Worm (Caenorhabditis elegans) whole organism, L2 larva: ENCODE measurements around the gene mpk-1.

ENCODE experiments used
- C34F6.9 ChIP-seq: fragments of 150-350 bp; optimal IDR thresholded peaks from 2 replicates; lab custom pipeline; 2014; ENCODE audit warnings: missing biosample characterization, missing genetic modification characterization
- F13H6.1 ChIP-seq: sonication (generic microtip); optimal IDR thresholded peaks from 2 replicates; lab custom pipeline; 2016; ENCODE audit warnings: missing genetic modification characterization, missing compliant biosample characterization
- R02D3.7 ChIP-seq: fragments of 150-350 bp; optimal IDR thresholded peaks from 2 replicates; lab custom pipeline; 2014; ENCODE audit warnings: missing biosample characterization, missing genetic modification characterization
- Y55F3AM.14 ChIP-seq: fragments of 200-800 bp; sonication (Bioruptor generic); optimal IDR thresholded peaks from 2 replicates; lab custom pipeline; 2018; ENCODE audit warnings: mild to moderate bottlenecking, missing genetic modification characterization, missing compliant biosample characterization
- ZK546.5 ChIP-seq: sonication (generic microtip); optimal IDR thresholded peaks from 2 replicates; lab custom pipeline; 2017; ENCODE audit warnings: missing biosample characterization, missing genetic modification characterization
- aly-2 ChIP-seq: fragments of 150-350 bp; optimal IDR thresholded peaks from 2 replicates; lab custom pipeline; 2014; ENCODE audit warnings: missing biosample characterization, missing genetic modification characterization
- ama-1 ChIP-seq: fragments of 150-350 bp; optimal IDR thresholded peaks from 2 replicates; lab custom pipeline; 2018; ENCODE audit warnings: inconsistent platforms
- blmp-1 ChIP-seq: sonication (generic microtip); optimal IDR thresholded peaks from 2 replicates; lab custom pipeline; 2017; ENCODE audit warnings: missing genetic modification characterization, mild to moderate bottlenecking, missing compliant biosample characterization, antibody characterized with exemption, moderate library complexity; ENCODE audit not compliant: insufficient read depth
- ceh-16 ChIP-seq: fragments of 150-350 bp; optimal IDR thresholded peaks from 2 replicates; lab custom pipeline; 2014; ENCODE audit warnings: missing biosample characterization, missing genetic modification characterization
- dmd-4 ChIP-seq: sonication (generic microtip); optimal IDR thresholded peaks from 2 replicates; lab custom pipeline; 2017; ENCODE audit warnings: missing biosample characterization, missing genetic modification characterization
- egl-27 ChIP-seq: sonication (generic microtip); optimal IDR thresholded peaks from 3 replicates; lab custom pipeline; 2017; ENCODE audit warnings: missing biosample characterization, missing genetic modification reagents, missing genetic modification characterization
- elt-1 ChIP-seq: fragments of 150-350 bp; optimal IDR thresholded peaks from 2 replicates; lab custom pipeline; 2014; ENCODE audit warnings: missing biosample characterization, missing genetic modification characterization
- elt-3 ChIP-seq: sonication (generic microtip); optimal IDR thresholded peaks from 2 replicates; lab custom pipeline; 2017; ENCODE audit warnings: missing biosample characterization, missing genetic modification characterization
- fos-1 ChIP-seq: fragments of 150-350 bp; optimal IDR thresholded peaks from 2 replicates; lab custom pipeline; 2014; ENCODE audit warnings: missing biosample characterization, missing genetic modification characterization
- gmeb-1 ChIP-seq: fragments of 150-350 bp; optimal IDR thresholded peaks from 2 replicates; lab custom pipeline; 2014; ENCODE audit warnings: missing biosample characterization, missing genetic modification characterization
- lin-11 ChIP-seq: fragments of 150-350 bp; sonication (generic microtip); optimal IDR thresholded peaks from 2 replicates; lab custom pipeline; 2014; ENCODE audit warnings: missing biosample characterization, missing genetic modification characterization, inconsistent platforms, mixed read lengths
- lin-13 ChIP-seq: fragments of 150-350 bp; optimal IDR thresholded peaks from 2 replicates; lab custom pipeline; 2014; ENCODE audit warnings: missing biosample characterization, missing genetic modification reagents, missing genetic modification characterization
- lin-39 ChIP-seq: fragments of 150-350 bp; optimal IDR thresholded peaks from 2 replicates; lab custom pipeline; 2014; ENCODE audit warnings: missing biosample characterization, missing genetic modification reagents, missing genetic modification characterization
- lsy-2 ChIP-seq, 2 experiments: fragments of 150-350 bp in 1 of 2; sonication (generic microtip) in 1 of 2; optimal IDR thresholded peaks; 2 replicates each; lab custom pipeline; 2014 to 2017; ENCODE audit warnings: missing biosample characterization in 2 of 2, missing genetic modification characterization in 2 of 2
- mab-5 ChIP-seq: fragments of 150-350 bp; optimal IDR thresholded peaks from 2 replicates; lab custom pipeline; 2014; ENCODE audit warnings: missing biosample characterization, missing genetic modification characterization
- mbf-1 ChIP-seq: sonication (generic microtip); optimal IDR thresholded peaks from 2 replicates; lab custom pipeline; 2017; ENCODE audit warnings: missing biosample characterization, missing genetic modification characterization
- mdl-1 ChIP-seq, 2 experiments: fragments of 150-350 bp in 1 of 2; sonication (generic microtip) in 1 of 2; optimal IDR thresholded peaks; 2 replicates each; lab custom pipeline; 2017; ENCODE audit warnings: missing biosample characterization in 2 of 2, missing genetic modification characterization in 2 of 2
- nhr-10 ChIP-seq: sonication (generic microtip); optimal IDR thresholded peaks from 2 replicates; lab custom pipeline; 2017; ENCODE audit warnings: missing biosample characterization, missing genetic modification characterization
- nhr-11 ChIP-seq: fragments of 150-350 bp; optimal IDR thresholded peaks from 2 replicates; lab custom pipeline; 2014; ENCODE audit warnings: missing biosample characterization, missing genetic modification characterization
- nhr-12 ChIP-seq: fragments of 150-350 bp; optimal IDR thresholded peaks from 2 replicates; lab custom pipeline; 2014; ENCODE audit warnings: missing biosample characterization, missing genetic modification characterization
- nhr-129 ChIP-seq: fragments of 150-350 bp; optimal IDR thresholded peaks from 2 replicates; lab custom pipeline; 2014; ENCODE audit warnings: missing biosample characterization, missing genetic modification characterization
- nhr-21 ChIP-seq: fragments of 150-350 bp; optimal IDR thresholded peaks from 2 replicates; lab custom pipeline; 2014; ENCODE audit warnings: missing biosample characterization, missing genetic modification characterization
- nhr-23 ChIP-seq: fragments of 150-350 bp; optimal IDR thresholded peaks from 2 replicates; lab custom pipeline; 2014; ENCODE audit warnings: missing biosample characterization, missing genetic modification reagents, missing genetic modification characterization
- nhr-237 ChIP-seq: fragments of 150-350 bp; optimal IDR thresholded peaks from 2 replicates; lab custom pipeline; 2014; ENCODE audit warnings: missing biosample characterization, missing genetic modification characterization
- nhr-25 ChIP-seq: fragments of 150-350 bp; sonication (generic microtip); optimal IDR thresholded peaks from 3 replicates; lab custom pipeline; 2014; ENCODE audit warnings: missing biosample characterization, missing genetic modification characterization
- nhr-6 ChIP-seq: fragments of 150-350 bp; optimal IDR thresholded peaks from 2 replicates; lab custom pipeline; 2014; ENCODE audit warnings: missing biosample characterization, missing genetic modification characterization
- nhr-77 ChIP-seq: fragments of 150-350 bp; optimal IDR thresholded peaks from 2 replicates; lab custom pipeline; 2014; ENCODE audit warnings: missing biosample characterization, missing genetic modification characterization
- sem-4 ChIP-seq: fragments of 150-350 bp; optimal IDR thresholded peaks from 2 replicates; lab custom pipeline; 2014; ENCODE audit warnings: missing biosample characterization, missing genetic modification reagents, missing genetic modification characterization
- skn-1 ChIP-seq: sonication (generic microtip); optimal IDR thresholded peaks from 2 replicates; lab custom pipeline; 2017; ENCODE audit warnings: missing biosample characterization, missing genetic modification characterization
- sma-3 ChIP-seq: sonication (generic microtip); optimal IDR thresholded peaks from 2 replicates; lab custom pipeline; 2016; ENCODE audit warnings: missing genetic modification reagents, missing genetic modification characterization, missing compliant biosample characterization
- sma-9 ChIP-seq, 2 experiments: fragments of 150-350 bp in 1 of 2; sonication (generic microtip) in 1 of 2; optimal IDR thresholded peaks; 2 replicates each; lab custom pipeline; 2014 to 2016; ENCODE audit warnings: missing genetic modification characterization in 2 of 2, mild to moderate bottlenecking in 1 of 2, missing biosample characterization in 1 of 2, missing compliant biosample characterization in 1 of 2, missing genetic modification reagents in 1 of 2, moderate library complexity in 1 of 2
- snpc-4 ChIP-seq: fragments of 150-350 bp; optimal IDR thresholded peaks from 2 replicates; lab custom pipeline; 2014; ENCODE audit warnings: missing biosample characterization, missing genetic modification characterization
- unc-39 ChIP-seq: fragments of 150-350 bp; optimal IDR thresholded peaks from 2 replicates; lab custom pipeline; 2014; ENCODE audit warnings: missing biosample characterization, missing genetic modification characterization
- unc-55 ChIP-seq: fragments of 150-350 bp; sonication (generic microtip); optimal IDR thresholded peaks from 3 replicates; lab custom pipeline; 2014; ENCODE audit warnings: missing biosample characterization, missing genetic modification reagents, missing genetic modification characterization
- unc-62 ChIP-seq: fragments of 150-350 bp; optimal IDR thresholded peaks from 2 replicates; lab custom pipeline; 2014; ENCODE audit warnings: missing biosample characterization, missing genetic modification reagents, missing genetic modification characterization
- ztf-1 ChIP-seq: fragments of 200-800 bp; sonication (Bioruptor generic); conservative IDR thresholded peaks from 2 replicates; pipeline ENCODE4 v1.3.6; 2022; ENCODE audit warnings: missing genetic modification characterization, missing compliant biosample characterization
- ztf-11 ChIP-seq: sonication (generic microtip); optimal IDR thresholded peaks from 2 replicates; lab custom pipeline; 2017; ENCODE audit warnings: missing biosample characterization, missing genetic modification characterization
- ztf-4 ChIP-seq: fragments of 150-350 bp; optimal IDR thresholded peaks from 2 replicates; lab custom pipeline; 2014; ENCODE audit warnings: missing biosample characterization, missing genetic modification characterization

Gene mpk-1

DNA sequence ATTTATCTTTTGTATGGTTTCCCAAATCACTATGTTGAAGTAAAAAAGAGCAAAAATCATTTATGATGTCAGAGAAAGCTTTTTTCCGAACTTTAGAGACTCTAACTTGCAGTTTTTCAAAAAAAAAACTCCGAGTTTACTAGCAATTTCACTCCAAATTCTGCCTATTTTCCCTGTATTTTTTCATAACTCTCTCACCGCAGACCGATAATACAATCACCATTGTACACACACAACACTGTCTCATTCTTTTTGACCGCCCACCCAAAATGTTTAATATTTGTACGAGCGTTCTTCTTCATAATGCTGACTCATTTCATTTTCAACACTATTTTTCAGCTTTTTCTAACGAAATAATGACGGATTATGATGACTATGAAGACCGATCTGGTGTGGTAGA is 933 bp upstream of the mpk-1 start, which contains the start of gene F43C1.5:
Gene F43C1.5, plus strand, starts transcription at position 301 of the 400 bp plus-strand sequence.
- TF ChIP-seq elt-3 (tag; lab: Kevin White, UChicago): no peak
- TF ChIP-seq nhr-10 (tag; lab: Kevin White, UChicago): no peak
- no peak for TF ChIP-seq aly-2 (tag; lab: Kevin White, UChicago)
- TF ChIP-seq dmd-4: no peak
- TF ChIP-seq egl-27 (tag; lab: Kevin White, UChicago): no peak
- TF ChIP-seq lin-13 (GFP tag; lab: Kevin White, UChicago): no peak
- no peak for TF ChIP-seq mab-5
- TF ChIP-seq, all 48 proteins: peak for 0

DNA sequence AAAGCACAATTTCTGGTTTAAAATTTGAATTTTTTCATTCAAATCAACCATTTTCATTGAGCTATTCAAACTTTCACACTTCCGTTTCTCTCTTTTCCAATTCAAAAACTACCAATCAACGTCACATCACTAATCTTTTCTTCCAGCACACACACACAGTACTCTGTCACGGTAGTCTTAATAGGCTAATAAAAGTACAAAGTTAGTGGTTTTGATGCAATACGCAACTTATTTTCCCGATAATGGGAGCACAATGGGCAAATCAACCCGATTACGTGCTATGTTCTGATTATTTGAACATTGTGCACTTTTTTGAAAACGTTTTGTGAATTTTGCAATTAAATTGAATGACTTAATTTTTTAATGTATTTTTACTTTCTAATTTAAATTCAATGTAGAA is 545 bp downstream of the mpk-1 start:
- TF ChIP-seq egl-27 (tag; lab: Kevin White, UChicago) (no peak), F13H6.1 (tag; lab: Kevin White, UChicago) (no peak), ama-1 (lab: Kevin White, UChicago) (no peak), lin-39 (no peak), fos-1 (tag; lab: Kevin White, UChicago) (peak; percentile 80), mbf-1 (tag; lab: Kevin White, UChicago) (no peak), Y55F3AM.14 (GFP tag; lab: Kevin White, UChicago) (no peak)

DNA sequence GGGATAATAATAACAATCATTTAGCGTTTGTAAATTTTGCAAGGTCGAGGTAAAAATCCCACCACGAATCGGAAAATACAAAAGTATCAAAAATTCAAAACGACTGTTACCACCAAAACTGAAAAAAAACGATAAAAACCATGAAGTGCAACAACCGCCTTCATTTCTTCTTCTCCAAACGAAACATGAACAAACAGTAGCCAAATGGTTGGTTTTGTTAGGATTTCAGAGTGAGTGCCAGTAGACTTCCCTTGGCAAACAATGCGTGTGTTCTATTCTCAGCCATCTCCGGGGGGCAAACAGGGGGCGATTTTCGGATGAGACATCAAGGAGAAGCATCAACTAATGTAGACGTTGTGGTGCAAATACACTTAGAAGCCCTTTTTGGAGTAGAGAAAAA is 3.2 kb downstream of the mpk-1 start:
- no peak for TF ChIP-seq mbf-1 (tag; lab: Kevin White, UChicago)
- no peak for TF ChIP-seq unc-39
- TF ChIP-seq unc-62 (GFP tag; lab: Kevin White, UChicago): no peak
- no peak for TF ChIP-seq Y55F3AM.14 (GFP tag; lab: Kevin White, UChicago)
- TF ChIP-seq nhr-129 (tag; lab: Kevin White, UChicago): no peak
- TF ChIP-seq lsy-2 (tag; optimal IDR thresholded peaks at IDR 0.05; lab: Kevin White, UChicago): no peak
- TF ChIP-seq nhr-23: no peak
- TF ChIP-seq nhr-11 (tag; lab: Kevin White, UChicago): no peak
- no peak for TF ChIP-seq ama-1 (lab: Kevin White, UChicago)
- no peak for TF ChIP-seq lin-39
- TF ChIP-seq sma-9 (GFP tag; optimal IDR thresholded peaks at IDR 0.05; lab: Kevin White, UChicago): no peak
- TF ChIP-seq sma-9 (tag; optimal IDR thresholded peaks at IDR 0.05; lab: Kevin White, UChicago): no peak
- TF ChIP-seq nhr-77 (tag; lab: Kevin White, UChicago): no peak

DNA sequence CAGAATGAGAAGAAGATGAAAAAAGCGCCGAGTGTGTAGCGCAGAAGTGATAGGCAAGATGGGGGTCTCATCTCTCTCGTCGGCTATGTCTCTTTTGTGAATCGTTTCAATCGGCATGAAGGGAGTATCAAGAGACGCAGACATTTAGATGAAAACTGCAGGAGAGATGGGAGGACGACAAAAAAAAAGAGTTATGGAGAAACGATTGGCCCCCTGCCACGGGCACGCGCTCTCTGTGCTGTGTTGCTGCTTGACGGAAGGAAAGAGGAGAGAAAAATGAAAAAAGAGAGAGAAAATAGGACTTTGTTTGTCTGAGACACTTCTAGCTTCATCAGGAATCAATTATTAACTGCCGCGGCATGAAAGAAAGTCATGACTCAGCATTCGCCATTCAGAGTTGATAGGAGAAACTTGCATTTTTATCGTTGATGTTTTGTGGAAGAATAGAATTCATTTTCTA is 4.2 kb downstream of the mpk-1 start:
- TF ChIP-seq Y55F3AM.14 (GFP tag; lab: Kevin White, UChicago) (peak; percentile 52), ZK546.5 (tag; lab: Kevin White, UChicago) (no peak), ztf-11 (tag; lab: Kevin White, UChicago) (no peak), nhr-10 (tag; lab: Kevin White, UChicago) (peak; percentile 20), mdl-1 (tag; optimal IDR thresholded peaks at IDR 0.05; lab: Kevin White, UChicago) (peak; percentile 84 to 91), lsy-2 (tag; optimal IDR thresholded peaks at IDR 0.05; lab: Kevin White, UChicago) (peak; percentile 70 to 88), C34F6.9 (tag; lab: Kevin White, UChicago) (peak; percentile 96), fos-1 (tag; lab: Kevin White, UChicago) (peak; percentile 94), skn-1 (tag; lab: Kevin White, UChicago) (peak; percentile 28), sma-9 (GFP tag; optimal IDR thresholded peaks at IDR 0.05; lab: Kevin White, UChicago) (peak; percentile 83), sma-9 (tag; optimal IDR thresholded peaks at IDR 0.05; lab: Kevin White, UChicago) (no peak), unc-62 (GFP tag; lab: Kevin White, UChicago) (no peak), nhr-129 (tag; lab: Kevin White, UChicago) (peak; percentile 95), ztf-4 (tag; lab: Kevin White, UChicago) (peak; percentile 84), nhr-23 (no peak), lin-11 (tag; lab: Kevin White, UChicago) (peak; percentile 75), blmp-1 (tag; lab: Kevin White, UChicago) (no peak), nhr-25 (tag; lab: Kevin White, UChicago) (peak; percentile 11), sem-4 (peak; percentile 82), snpc-4 (tag; lab: Kevin White, UChicago) (peak; percentile 71), ama-1 (lab: Kevin White, UChicago) (no peak), elt-1 (tag; lab: Kevin White, UChicago) (no peak), nhr-6 (peak; percentile 53), sma-3 (GFP tag; lab: Kevin White, UChicago) (peak; percentile 52), nhr-21 (tag; lab: Kevin White, UChicago) (peak; percentile 52), nhr-237 (tag; lab: Kevin White, UChicago) (no peak), F13H6.1 (tag; lab: Kevin White, UChicago) (peak; percentile 95), R02D3.7 (tag; lab: Kevin White, UChicago) (no peak), ztf-1 (GFP tag; lab: Robert Waterston, UW) (no peak), nhr-12 (tag; lab: Kevin White, UChicago) (no peak), lin-13 (GFP tag; lab: Kevin White, UChicago) (peak; percentile 83), unc-55 (GFP tag; lab: Kevin White, UChicago) (peak; percentile 88), dmd-4 (no peak), egl-27 (tag; lab: Kevin White, UChicago) (peak; percentile 82), lin-39 (no peak), unc-39 (no peak), mab-5 (peak; percentile 86), mbf-1 (tag; lab: Kevin White, UChicago) (no peak), ceh-16 (tag; lab: Kevin White, UChicago) (no peak), nhr-11 (tag; lab: Kevin White, UChicago) (peak; percentile 42), gmeb-1 (peak; percentile 35)
